Worm (Caenorhabditis elegans) whole organism, L1 larva: Measurements from ENCODE around the gene cul-6.

Source experiments
- C04F5.9 ChIP-seq: sonication (generic microtip); optimal IDR thresholded peaks from 2 replicates; lab custom pipeline; 2016; ENCODE audit warnings: missing genetic modification characterization, missing compliant biosample characterization
- C16A3.4 ChIP-seq: fragments of 150-350 bp; optimal IDR thresholded peaks from 2 replicates; lab custom pipeline; 2014; ENCODE audit warnings: missing biosample characterization, missing genetic modification characterization
- aha-1 ChIP-seq: fragments of 150-350 bp; optimal IDR thresholded peaks from 2 replicates; lab custom pipeline; 2014; ENCODE audit warnings: missing biosample characterization, missing genetic modification characterization
- alr-1 ChIP-seq: fragments of 200-800 bp; sonication (Bioruptor generic); optimal IDR thresholded peaks from 2 replicates; lab custom pipeline; 2018; ENCODE audit warnings: borderline replicate concordance, mild to moderate bottlenecking, missing genetic modification characterization, missing compliant biosample characterization
- blmp-1 ChIP-seq: fragments of 150-350 bp; optimal IDR thresholded peaks from 2 replicates; lab custom pipeline; 2014; ENCODE audit warnings: missing biosample characterization, missing genetic modification characterization
- ceh-63 ChIP-seq: fragments of 200-800 bp; sonication (Bioruptor generic); optimal IDR thresholded peaks from 2 replicates; lab custom pipeline; 2018; ENCODE audit warnings: mild to moderate bottlenecking, missing genetic modification characterization, missing compliant biosample characterization
- ceh-8 ChIP-seq: fragments of 200-800 bp; sonication (Bioruptor generic); optimal IDR thresholded peaks from 2 replicates; lab custom pipeline; 2018; ENCODE audit warnings: mild to moderate bottlenecking, missing genetic modification characterization, moderate library complexity, missing compliant biosample characterization
- ceh-82 ChIP-seq, 3 experiments: fragments of 150-350 bp in 1 of 3; sonication (generic microtip) in 2 of 3; optimal IDR thresholded peaks; 2 replicates each; lab custom pipeline; 2014 to 2017; ENCODE audit warnings: missing biosample characterization in 3 of 3, missing genetic modification characterization in 3 of 3
- ceh-90 ChIP-seq: sonication (generic microtip); optimal IDR thresholded peaks from 2 replicates; lab custom pipeline; 2016; ENCODE audit warnings: missing genetic modification characterization, missing compliant biosample characterization
- dpl-1 ChIP-seq, 3 experiments: fragments of 150-350 bp in 2 of 3; sonication (generic microtip) in 1 of 3; optimal IDR thresholded peaks; 2 replicates each; lab custom pipeline; 2014 to 2017; ENCODE audit warnings: missing biosample characterization in 3 of 3, missing genetic modification characterization in 3 of 3, missing genetic modification reagents in 3 of 3
- dsc-1 ChIP-seq: sonication (generic microtip); optimal IDR thresholded peaks from 2 replicates; lab custom pipeline; 2016; ENCODE audit warnings: mild to moderate bottlenecking, missing genetic modification characterization, missing compliant biosample characterization
- efl-1 ChIP-seq, 4 experiments: fragments of 150-350 bp; optimal IDR thresholded peaks in 3 of 4; peaks in 1 of 4; 1 replicate in 1 of 4; 2 replicates in 3 of 4; lab custom pipeline; 2014; ENCODE audit warnings: missing biosample characterization in 2 of 4, missing genetic modification characterization in 2 of 4, missing genetic modification reagents in 2 of 4
- elt-3 ChIP-seq, 6 experiments: fragments of 150-350 bp in 1 of 6; sonication (generic microtip); optimal IDR thresholded peaks; 2 replicates each; lab custom pipeline; 2017 to 2018; ENCODE audit warnings: missing biosample characterization in 6 of 6, missing genetic modification characterization in 6 of 6, inconsistent platforms in 1 of 6
- fkh-8 ChIP-seq: sonication (generic microtip); optimal IDR thresholded peaks from 2 replicates; lab custom pipeline; 2016; ENCODE audit warnings: mild to moderate bottlenecking, missing genetic modification characterization, missing compliant biosample characterization
- fos-1 ChIP-seq: fragments of 150-350 bp; optimal IDR thresholded peaks from 2 replicates; lab custom pipeline; 2014; ENCODE audit warnings: missing biosample characterization, missing genetic modification characterization
- grh-1 ChIP-seq: fragments of 200-800 bp; sonication (Bioruptor generic); IDR thresholded peaks from 2 replicates; pipeline ENCODE4 v1.3.6; 2022; ENCODE audit warnings: missing genetic modification reagents, missing genetic modification characterization, missing compliant biosample characterization
- isw-1 ChIP-seq: fragments of 200-800 bp; sonication (Bioruptor generic); IDR thresholded peaks from 2 replicates; pipeline ENCODE4 v1.3.6; 2022; ENCODE audit warnings: missing genetic modification characterization, missing compliant biosample characterization
- lin-13 ChIP-seq: fragments of 150-350 bp; optimal IDR thresholded peaks from 2 replicates; lab custom pipeline; 2014; ENCODE audit warnings: missing biosample characterization, missing genetic modification reagents, missing genetic modification characterization
- lin-14 ChIP-seq: fragments of 200-800 bp; sonication (Bioruptor generic); optimal IDR thresholded peaks from 2 replicates; lab custom pipeline; 2018; ENCODE audit warnings: mild to moderate bottlenecking, missing genetic modification characterization, moderate library complexity, missing compliant biosample characterization
- lin-35 ChIP-seq, 2 experiments: fragments of 150-350 bp; optimal IDR thresholded peaks; 2 replicates each; lab custom pipeline; 2014; ENCODE audit warnings: missing biosample characterization in 2 of 2, missing genetic modification characterization in 2 of 2, missing genetic modification reagents in 2 of 2
- mab-9 ChIP-seq: fragments of 200-800 bp; sonication (Bioruptor generic); IDR thresholded peaks from 2 replicates; pipeline ENCODE4 v1.3.6; 2022; ENCODE audit warnings: missing genetic modification reagents, missing genetic modification characterization, missing compliant biosample characterization
- mef-2 ChIP-seq: fragments of 150-350 bp; optimal IDR thresholded peaks from 2 replicates; lab custom pipeline; 2014; ENCODE audit warnings: missing biosample characterization, missing genetic modification characterization
- nhr-12 ChIP-seq: sonication (generic microtip); optimal IDR thresholded peaks from 2 replicates; lab custom pipeline; 2017; ENCODE audit warnings: missing biosample characterization, missing genetic modification characterization
- nhr-84 ChIP-seq: sonication (generic microtip); optimal IDR thresholded peaks from 2 replicates; lab custom pipeline; 2017; ENCODE audit warnings: missing biosample characterization, missing genetic modification characterization
- pqm-1 ChIP-seq: sonication (generic microtip); optimal IDR thresholded peaks from 3 replicates; lab custom pipeline; 2017; ENCODE audit warnings: missing biosample characterization, missing genetic modification characterization
- rnt-1 ChIP-seq: sonication (generic microtip); optimal IDR thresholded peaks from 2 replicates; lab custom pipeline; 2016; ENCODE audit warnings: mild to moderate bottlenecking, missing genetic modification characterization, moderate library complexity, missing compliant biosample characterization
- snu-23 ChIP-seq: sonication (generic microtip); optimal IDR thresholded peaks from 2 replicates; lab custom pipeline; 2016; ENCODE audit warnings: missing genetic modification characterization, missing compliant biosample characterization
- swsn-7 ChIP-seq: sonication (generic microtip); optimal IDR thresholded peaks from 2 replicates; lab custom pipeline; 2016; ENCODE audit warnings: missing genetic modification characterization, missing compliant biosample characterization
- tlp-1 ChIP-seq: fragments of 150-350 bp; optimal IDR thresholded peaks from 2 replicates; lab custom pipeline; 2014; ENCODE audit warnings: missing biosample characterization, missing genetic modification characterization
- unc-130 ChIP-seq: fragments of 150-350 bp; optimal IDR thresholded peaks from 2 replicates; lab custom pipeline; 2017; ENCODE audit warnings: missing biosample characterization, missing genetic modification characterization, inconsistent platforms
- unc-30 ChIP-seq: sonication (generic microtip); optimal IDR thresholded peaks from 2 replicates; lab custom pipeline; 2017; ENCODE audit warnings: missing biosample characterization, missing genetic modification characterization
- unc-62 ChIP-seq: fragments of 150-350 bp; optimal IDR thresholded peaks from 2 replicates; lab custom pipeline; 2014; ENCODE audit warnings: missing biosample characterization, missing genetic modification reagents, missing genetic modification characterization
- unc-86 ChIP-seq: sonication (generic microtip); optimal IDR thresholded peaks from 2 replicates; lab custom pipeline; 2016; ENCODE audit warnings: missing genetic modification characterization, missing compliant biosample characterization
- xbp-1 ChIP-seq: sonication (generic microtip); optimal IDR thresholded peaks from 2 replicates; lab custom pipeline; 2016; ENCODE audit warnings: missing genetic modification characterization, missing compliant biosample characterization
- zag-1 ChIP-seq: fragments of 150-350 bp; optimal IDR thresholded peaks from 2 replicates; lab custom pipeline; 2014; ENCODE audit warnings: missing biosample characterization, missing genetic modification characterization
- zip-4 ChIP-seq: fragments of 200-800 bp; sonication (Bioruptor generic); optimal IDR thresholded peaks from 2 replicates; lab custom pipeline; 2018; ENCODE audit warnings: mild to moderate bottlenecking, missing genetic modification characterization, moderate library complexity, missing compliant biosample characterization
- ztf-4 ChIP-seq: fragments of 150-350 bp; optimal IDR thresholded peaks from 2 replicates; lab custom pipeline; 2014; ENCODE audit warnings: missing biosample characterization, missing genetic modification characterization

cul-6 gene

DNA sequence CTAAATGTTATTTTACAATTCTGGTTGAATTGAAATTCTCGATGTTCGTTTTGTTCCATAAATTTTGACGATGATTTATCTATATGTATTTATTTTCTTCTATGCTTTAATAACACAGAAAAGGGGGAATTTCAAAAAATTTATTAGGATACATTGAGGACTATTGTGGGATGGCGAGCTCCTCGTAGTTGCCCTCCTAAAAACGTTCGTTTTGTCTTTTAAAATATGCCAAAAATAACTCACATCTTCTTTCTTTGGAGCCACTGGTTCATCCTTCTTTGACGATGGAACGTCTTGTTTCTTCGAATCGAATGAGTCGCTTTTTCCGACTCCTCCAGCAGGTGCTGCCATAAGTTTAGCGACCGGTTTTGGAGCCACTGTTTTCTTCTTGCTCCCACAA, 19.7 kb downstream of the cul-6 start:
- TF ChIP-seq tlp-1 (tag; lab: Kevin White, UChicago) (no peak), ztf-4 (no peak), ceh-8 (GFP tag; lab: Kevin White, UChicago) (no peak), nhr-12 (tag; lab: Kevin White, UChicago) (no peak), nhr-84 (tag; lab: Kevin White, UChicago) (no peak), lin-13 (no peak), C04F5.9 (tag; lab: Kevin White, UChicago) (no peak), unc-130 (no peak), alr-1 (tag; lab: Kevin White, UChicago) (no peak), unc-62 (GFP tag; lab: Kevin White, UChicago) (no peak), xbp-1 (tag; lab: Kevin White, UChicago) (no peak), unc-86 (tag; lab: Kevin White, UChicago) (no peak), unc-30 (tag; lab: Kevin White, UChicago) (no peak), elt-3 (tag; optimal IDR thresholded peaks at IDR 0.05; lab: Kevin White, UChicago) (no peak), fkh-8 (tag; lab: Kevin White, UChicago) (no peak), pqm-1 (tag; lab: Kevin White, UChicago) (no peak), zag-1 (no peak), isw-1 (GFP tag; lab: Robert Waterston, UW) (no peak)

DNA sequence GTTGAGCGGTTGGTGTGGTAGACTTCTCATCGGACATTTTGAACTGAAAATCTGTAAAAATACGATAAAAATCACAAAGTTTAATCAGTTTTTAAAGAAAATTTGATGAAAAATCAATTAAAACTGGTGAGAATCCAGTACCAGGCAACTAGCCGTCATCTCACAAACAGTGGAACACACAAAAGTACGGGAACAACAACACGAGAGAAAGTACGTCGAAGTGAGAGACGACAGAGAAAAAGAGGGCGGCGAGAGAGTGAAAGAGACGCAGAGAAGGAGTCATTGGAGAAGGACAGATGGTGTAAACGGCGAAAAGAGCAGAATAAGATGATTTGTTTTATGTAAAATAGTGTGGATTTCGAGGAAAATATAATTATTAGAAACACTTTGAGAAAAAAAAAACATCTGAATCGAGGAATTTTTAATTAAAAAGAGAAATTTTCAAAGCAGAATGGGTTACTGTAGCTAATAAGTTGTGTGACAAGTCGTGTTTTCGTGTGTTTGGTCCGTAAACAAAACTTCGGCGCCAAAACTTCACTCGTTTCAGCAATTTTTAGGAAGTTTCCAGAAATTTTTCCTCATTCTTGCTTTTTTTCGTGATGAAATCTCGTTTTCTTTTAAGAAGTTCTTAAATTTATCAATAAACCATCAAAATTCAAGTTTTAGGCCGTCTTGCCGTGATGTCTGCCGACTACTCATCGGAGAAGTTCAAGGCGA, 22.9 kb downstream of the cul-6 start, which contains the start of the genes hsb-1 and let-99:
Gene hsb-1, minus strand, starts transcription at position 51 of the 717 bp plus-strand sequence.
Gene let-99, plus strand, starts transcription at position 667 of the 717 bp plus-strand sequence.
- TF ChIP-seq swsn-7 (tag; lab: Kevin White, UChicago): peak; percentile 27
- no peak for TF ChIP-seq snu-23 (GFP tag; lab: Kevin White, UChicago)
- peak; percentile 19 for TF ChIP-seq blmp-1 (tag; lab: Kevin White, UChicago)
- TF ChIP-seq dpl-1 (GFP tag; optimal IDR thresholded peaks at IDR 0.05; lab: Kevin White, UChicago): peak; percentile 1 to 52 (median 52)
- TF ChIP-seq rnt-1: peak; percentile 66
- peak in 2 of 3 experiments; percentile 12 to 21 for TF ChIP-seq ceh-82 (tag; optimal IDR thresholded peaks at IDR 0.05; lab: Kevin White, UChicago)
- peak; percentile 69 to 84 for TF ChIP-seq efl-1 (optimal IDR thresholded peaks at IDR 0.05; lab: Kevin White, UChicago)
- TF ChIP-seq efl-1 (GFP tag; optimal IDR thresholded peaks at IDR 0.05 in 1 of 2; lab: Kevin White, UChicago): peak; percentile 40 to 83
- TF ChIP-seq lin-35 (GFP tag; optimal IDR thresholded peaks at IDR 0.05; lab: Kevin White, UChicago): peak; percentile 33 to 51
- TF ChIP-seq alr-1 (tag; lab: Kevin White, UChicago): no peak
- peak; percentile 84 for TF ChIP-seq lin-14 (GFP tag; lab: Kevin White, UChicago)
- TF ChIP-seq unc-30 (tag; lab: Kevin White, UChicago): no peak

DNA sequence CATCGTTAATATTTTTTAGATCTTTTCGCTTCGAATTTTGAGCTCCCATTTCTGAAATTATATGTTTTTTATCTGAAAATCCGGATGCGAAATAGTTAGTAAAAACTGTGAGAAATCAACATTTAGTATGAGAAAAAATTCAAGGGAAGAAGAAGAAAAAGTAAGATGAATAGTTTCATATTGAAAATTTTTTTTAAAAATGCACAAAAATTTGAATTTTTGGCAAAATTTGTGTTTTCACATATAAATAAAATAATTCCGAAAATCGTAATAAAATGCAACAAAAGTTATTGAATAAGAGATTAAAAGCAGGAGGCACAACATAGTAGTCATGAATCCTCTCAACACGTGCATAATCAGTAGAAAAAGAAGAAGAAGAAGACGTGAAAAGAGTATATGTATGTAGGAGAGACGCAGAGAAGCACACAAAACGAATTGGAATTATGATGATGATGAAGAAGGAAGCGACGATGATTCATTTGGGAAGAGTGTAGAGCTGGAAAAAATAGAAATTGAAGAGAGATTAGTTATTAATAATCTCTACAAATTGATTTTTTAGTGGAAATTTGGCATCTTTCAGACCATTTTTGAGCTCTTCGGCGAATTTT, 24.2 kb downstream of the cul-6 start, which contains the start of gene eak-7:
Gene eak-7, minus strand, starts transcription at position 51 of the 608 bp plus-strand sequence.
- TF ChIP-seq C16A3.4 (tag; lab: Kevin White, UChicago): no peak
- no peak for TF ChIP-seq ceh-90
- no peak for TF ChIP-seq mab-9 (GFP tag; lab: Robert Waterston, UW)
- TF ChIP-seq aha-1: no peak
- TF ChIP-seq lin-14 (GFP tag; lab: Kevin White, UChicago): peak; percentile 27
- no peak for TF ChIP-seq ceh-63 (GFP tag; lab: Kevin White, UChicago)
- no peak for TF ChIP-seq blmp-1 (tag; lab: Kevin White, UChicago)
- no peak for TF ChIP-seq mef-2 (tag; lab: Kevin White, UChicago)
- TF ChIP-seq fos-1 (tag; lab: Kevin White, UChicago): peak; percentile 46
- TF ChIP-seq rnt-1: no peak
- peak; percentile 86 for TF ChIP-seq dsc-1 (tag; lab: Kevin White, UChicago)
- no peak for TF ChIP-seq lin-35 (GFP tag; optimal IDR thresholded peaks at IDR 0.05; lab: Kevin White, UChicago)
- TF ChIP-seq zip-4 (GFP tag; lab: Kevin White, UChicago): no peak
- no peak for TF ChIP-seq grh-1 (GFP tag; lab: Robert Waterston, UW)
- TF ChIP-seq snu-23 (GFP tag; lab: Kevin White, UChicago): peak; percentile 27
- peak; percentile 55 for TF ChIP-seq fkh-8 (tag; lab: Kevin White, UChicago)
- peak in 1 of 2 experiments; percentile 0 for TF ChIP-seq efl-1 (optimal IDR thresholded peaks at IDR 0.05; lab: Kevin White, UChicago)
- TF ChIP-seq efl-1 (GFP tag; optimal IDR thresholded peaks at IDR 0.05 in 1 of 2; lab: Kevin White, UChicago): peak in 1 of 2 experiments; percentile 68
- no peak for TF ChIP-seq pqm-1 (tag; lab: Kevin White, UChicago)
